Worm (Caenorhabditis elegans): ENCODE results near the gene acdh-9.

ce11 chrII:821514-821913 lies 26.9 kb downstream of the acdh-9 start, which contains the start of gene F46F5.8:
- TF ChIP-seq lin-13 (tag; optimal IDR thresholded peaks at IDR 0.05) (no peak), unc-62 (GFP tag; optimal IDR thresholded peaks at IDR 0.05) (no peak), sptf-1 (tag; optimal IDR thresholded peaks at IDR 0.05) (no peak), nhr-28 (tag; optimal IDR thresholded peaks at IDR 0.05) (no peak), nhr-237 (tag; optimal IDR thresholded peaks at IDR 0.05) (no peak), elt-3 (tag; optimal IDR thresholded peaks at IDR 0.05) (no peak), ceh-83 (GFP tag; optimal IDR thresholded peaks at IDR 0.05) (no peak), snpc-4 (tag; optimal IDR thresholded peaks at IDR 0.05) (no peak), M03D4.4 (tag; optimal IDR thresholded peaks at IDR 0.05) (no peak), mls-2 (tag; optimal IDR thresholded peaks at IDR 0.05) (no peak), lsy-2 (tag; optimal IDR thresholded peaks at IDR 0.05) (no peak)

Data from whole organism, mixed stage, embryonic.